Fruit fly (Drosophila melanogaster) whole organism, embryonic: Measurements from ENCODE around the gene CG7264.

ENCODE experiments used
- Atf3 ChIP-seq: fragments of 200-800 bp; sonication (Bioruptor generic); optimal IDR thresholded peaks from 3 replicates; lab custom pipeline; 2016; ENCODE audit warnings: missing biosample characterization, missing genetic modification characterization
- B-H1 ChIP-seq: fragments of 200-800 bp; sonication (Bioruptor generic); IDR thresholded peaks from 3 replicates; pipeline ENCODE4 v1.3.6; 2022; ENCODE audit warnings: missing biosample characterization, missing genetic modification characterization
- BEAF-32 ChIP-seq: fragments of 200-800 bp; sonication (Bioruptor generic); optimal IDR thresholded peaks from 3 replicates; lab custom pipeline; 2017; ENCODE audit warnings: missing biosample characterization, missing genetic modification characterization, mild to moderate bottlenecking, moderate library complexity, missing genetic modification reagents
- Blimp-1 ChIP-seq: fragments of 200-800 bp; sonication (Bioruptor generic); optimal IDR thresholded peaks from 3 replicates; lab custom pipeline; 2018; ENCODE audit warnings: missing biosample characterization, missing genetic modification characterization, mild to moderate bottlenecking, moderate library complexity, missing genetic modification reagents
- CG10147 ChIP-seq: fragments of 200-800 bp; sonication (Bioruptor generic); optimal IDR thresholded peaks from 2 replicates; lab custom pipeline; 2019; ENCODE audit warnings: missing biosample characterization, mild to moderate bottlenecking, missing genetic modification characterization, moderate library complexity
- CG10654 ChIP-seq: fragments of 200-800 bp; sonication (Bioruptor generic); optimal IDR thresholded peaks from 2 replicates; lab custom pipeline; 2016; ENCODE audit warnings: missing biosample characterization, missing genetic modification characterization
- CG12071 ChIP-seq: fragments of 200-800 bp; sonication (Bioruptor generic); optimal IDR thresholded peaks from 3 replicates; lab custom pipeline; 2018; ENCODE audit warnings: missing biosample characterization, mild to moderate bottlenecking, missing genetic modification characterization
- CG14667 ChIP-seq: fragments of 200-800 bp; sonication (Bioruptor generic); IDR thresholded peaks from 2 replicates; pipeline ENCODE4 v1.3.6; 2022; ENCODE audit warnings: missing biosample characterization, missing genetic modification characterization
- CG15073 ChIP-seq: fragments of 200-800 bp; sonication (Bioruptor generic); optimal IDR thresholded peaks from 2 replicates; lab custom pipeline; 2016; ENCODE audit warnings: missing biosample characterization, missing genetic modification characterization
- CG15269 ChIP-seq: fragments of 200-800 bp; sonication (Bioruptor generic); optimal IDR thresholded peaks from 2 replicates; lab custom pipeline; 2018; ENCODE audit warnings: missing biosample characterization, mild to moderate bottlenecking, missing genetic modification characterization, moderate library complexity
- CG17359 ChIP-seq: fragments of 200-800 bp; sonication (Bioruptor generic); optimal IDR thresholded peaks from 3 replicates; lab custom pipeline; 2018; ENCODE audit warnings: missing biosample characterization, mild to moderate bottlenecking, missing genetic modification characterization, moderate library complexity
- CG3163 ChIP-seq: fragments of 200-800 bp; sonication (Bioruptor generic); optimal IDR thresholded peaks from 3 replicates; lab custom pipeline; 2016; ENCODE audit warnings: missing biosample characterization, missing genetic modification characterization
- CG7987 ChIP-seq: fragments of 200-800 bp; sonication (Bioruptor generic); optimal IDR thresholded peaks from 2 replicates; lab custom pipeline; 2018; ENCODE audit warnings: missing biosample characterization, mild to moderate bottlenecking, missing genetic modification characterization, moderate library complexity
- CG9797 ChIP-seq: fragments of 200-800 bp; sonication (Bioruptor generic); optimal IDR thresholded peaks from 3 replicates; lab custom pipeline; 2018; ENCODE audit warnings: missing biosample characterization, mild to moderate bottlenecking, missing genetic modification characterization
- CG9876 ChIP-seq: fragments of 200-800 bp; sonication (Bioruptor generic); optimal IDR thresholded peaks from 2 replicates; lab custom pipeline; 2016; ENCODE audit warnings: missing biosample characterization, missing genetic modification characterization
- Dbx ChIP-seq: fragments of 200-800 bp; sonication (Bioruptor generic); IDR thresholded peaks from 3 replicates; pipeline ENCODE4 v1.3.6; 2022; ENCODE audit warnings: missing biosample characterization, missing genetic modification characterization
- Dip3 ChIP-seq: fragments of 200-800 bp; sonication (Bioruptor generic); optimal IDR thresholded peaks from 3 replicates; lab custom pipeline; 2016; ENCODE audit warnings: missing biosample characterization, missing genetic modification characterization
- Doc3 ChIP-seq: fragments of 200-800 bp; sonication (Bioruptor generic); IDR thresholded peaks from 3 replicates; pipeline ENCODE4 v1.3.6; 2022; ENCODE audit warnings: missing biosample characterization, missing genetic modification characterization; ENCODE audit not compliant: partially characterized antibody
- Dref ChIP-seq: fragments of 200-800 bp; sonication (Bioruptor generic); IDR thresholded peaks from 2 replicates; pipeline ENCODE4 v1.3.6; 2022; ENCODE audit warnings: missing biosample characterization, missing genetic modification characterization
- E2f2 ChIP-seq: fragments of 200-800 bp; sonication (Bioruptor generic); IDR thresholded peaks from 2 replicates; pipeline ENCODE4 v1.3.6; 2022; ENCODE audit warnings: missing biosample characterization, missing genetic modification characterization
- Hr39 ChIP-seq: fragments of >200 bp; optimal IDR thresholded peaks from 2 replicates; lab custom pipeline; 2017
- Sox102F ChIP-seq: fragments of 200-800 bp; sonication (Bioruptor generic); optimal IDR thresholded peaks from 2 replicates; lab custom pipeline; 2018; ENCODE audit warnings: missing biosample characterization, mild to moderate bottlenecking, missing genetic modification characterization, moderate library complexity
- Sry-δ ChIP-seq: fragments of 200-800 bp; sonication (Bioruptor generic); optimal IDR thresholded peaks from 2 replicates; lab custom pipeline; 2016; ENCODE audit warnings: missing biosample characterization, missing genetic modification characterization
- Ssrp ChIP-seq: fragments of 200-800 bp; sonication (Bioruptor generic); optimal IDR thresholded peaks from 2 replicates; lab custom pipeline; 2018; ENCODE audit warnings: missing biosample characterization, mild to moderate bottlenecking, missing genetic modification characterization, moderate library complexity
- ab ChIP-seq: fragments of 200-800 bp; sonication (Bioruptor generic); optimal IDR thresholded peaks from 2 replicates; lab custom pipeline; 2016; ENCODE audit warnings: missing biosample characterization, missing genetic modification characterization
- br ChIP-seq: fragments of >200 bp; optimal IDR thresholded peaks from 2 replicates; lab custom pipeline; 2017
- ci ChIP-seq: fragments of 200-800 bp; sonication (Bioruptor generic); IDR thresholded peaks from 3 replicates; pipeline ENCODE4 v1.3.6; 2022; ENCODE audit warnings: missing biosample characterization, missing genetic modification characterization
- da ChIP-seq: fragments of 200-800 bp; sonication (Bioruptor generic); optimal IDR thresholded peaks from 2 replicates; lab custom pipeline; 2016; ENCODE audit warnings: missing biosample characterization, missing genetic modification characterization
- danr ChIP-seq: fragments of 200-800 bp; sonication (Bioruptor generic); IDR thresholded peaks from 2 replicates; pipeline ENCODE4 v1.3.6; 2022; ENCODE audit warnings: missing biosample characterization, missing genetic modification characterization
- dmrt99B ChIP-seq: fragments of 200-800 bp; sonication (Bioruptor generic); optimal IDR thresholded peaks from 2 replicates; lab custom pipeline; 2018; ENCODE audit warnings: missing biosample characterization, mild to moderate bottlenecking, missing genetic modification characterization, moderate library complexity
- emc ChIP-seq: fragments of 200-800 bp; sonication (Bioruptor generic); optimal IDR thresholded peaks from 2 replicates; lab custom pipeline; 2016; ENCODE audit warnings: missing biosample characterization, missing genetic modification characterization
- ems ChIP-seq: fragments of 200-800 bp; sonication (Bioruptor generic); optimal IDR thresholded peaks from 3 replicates; lab custom pipeline; 2016; ENCODE audit warnings: missing biosample characterization, missing genetic modification characterization
- ewg ChIP-seq: fragments of 200-800 bp; sonication (Bioruptor generic); optimal IDR thresholded peaks from 3 replicates; lab custom pipeline; 2017; ENCODE audit warnings: mild to moderate bottlenecking, missing biosample characterization, missing genetic modification reagents, missing genetic modification characterization
- fd3F ChIP-seq: fragments of 200-800 bp; sonication (Bioruptor generic); optimal IDR thresholded peaks from 2 replicates; lab custom pipeline; 2018; ENCODE audit warnings: missing biosample characterization, mild to moderate bottlenecking, missing genetic modification characterization, moderate library complexity
- fd64A ChIP-seq: fragments of 200-800 bp; sonication (Bioruptor generic); optimal IDR thresholded peaks from 3 replicates; lab custom pipeline; 2018; ENCODE audit warnings: missing biosample characterization, mild to moderate bottlenecking, missing genetic modification characterization
- jing ChIP-seq: fragments of 200-800 bp; sonication (Bioruptor generic); optimal IDR thresholded peaks from 2 replicates; lab custom pipeline; 2018; ENCODE audit warnings: missing biosample characterization, mild to moderate bottlenecking, missing genetic modification characterization
- lov ChIP-seq, 2 experiments: fragments of 200-800 bp in 1 of 2; fragments of >200 bp in 1 of 2; sonication (Bioruptor generic) in 1 of 2; IDR thresholded peaks in 1 of 2; optimal IDR thresholded peaks in 1 of 2; 2 replicates in 1 of 2; 3 replicates in 1 of 2; pipeline versions ENCODE4 v1.3.6 to Lab custom; 2017 to 2022; ENCODE audit warnings: missing biosample characterization in 1 of 2, missing genetic modification characterization in 1 of 2
- org-1 ChIP-seq: fragments of 200-800 bp; sonication (Bioruptor generic); optimal IDR thresholded peaks from 2 replicates; lab custom pipeline; 2017; ENCODE audit warnings: missing biosample characterization, missing genetic modification characterization
- peb ChIP-seq: fragments of 200-800 bp; sonication (Bioruptor generic); IDR thresholded peaks from 2 replicates; pipeline ENCODE4 v1.3.6; 2022; ENCODE audit warnings: missing biosample characterization, missing genetic modification characterization
- pita ChIP-seq: fragments of 200-800 bp; sonication (Bioruptor generic); optimal IDR thresholded peaks from 2 replicates; lab custom pipeline; 2017; ENCODE audit warnings: missing biosample characterization, mild to moderate bottlenecking, missing genetic modification characterization
- run ChIP-seq: fragments of 200-800 bp; sonication (Bioruptor generic); optimal IDR thresholded peaks from 3 replicates; lab custom pipeline; 2018; ENCODE audit warnings: missing biosample characterization, mild to moderate bottlenecking, missing genetic modification characterization
- sens ChIP-seq: fragments of 200-800 bp; sonication (Bioruptor generic); peaks from one replicate; lab custom pipeline; 2016; ENCODE audit warnings: missing biosample characterization, missing genetic modification characterization
- sim ChIP-seq: fragments of 200-800 bp; sonication (Bioruptor generic); IDR thresholded peaks from 2 replicates; pipeline ENCODE4 v1.3.6; 2022; ENCODE audit warnings: missing biosample characterization, missing genetic modification characterization
- slbo ChIP-seq: fragments of 200-800 bp; sonication (Bioruptor generic); IDR thresholded peaks from 2 replicates; pipeline ENCODE4 v1.3.6; 2022; ENCODE audit warnings: missing biosample characterization, missing genetic modification characterization
- so ChIP-seq: fragments of 200-800 bp; sonication (Bioruptor generic); IDR thresholded peaks from 3 replicates; pipeline ENCODE4 v1.3.6; 2022; ENCODE audit warnings: missing biosample characterization, missing genetic modification characterization
- tna ChIP-seq: fragments of 200-800 bp; sonication (Bioruptor generic); IDR thresholded peaks from 2 replicates; pipeline ENCODE4 v1.3.6; 2022; ENCODE audit warnings: missing biosample characterization, missing genetic modification characterization; ENCODE audit not compliant: partially characterized antibody
- usp ChIP-seq: fragments of >200 bp; optimal IDR thresholded peaks from 2 replicates; lab custom pipeline; 2017; ENCODE audit warnings: missing biosample characterization, missing genetic modification characterization
- vnd ChIP-seq: fragments of 200-800 bp; sonication (Bioruptor generic); IDR thresholded peaks from 3 replicates; pipeline ENCODE4 v1.3.6; 2022; ENCODE audit warnings: missing biosample characterization, missing genetic modification characterization; ENCODE audit not compliant: partially characterized antibody
- wek ChIP-seq: fragments of 200-800 bp; sonication (Bioruptor generic); optimal IDR thresholded peaks from 3 replicates; lab custom pipeline; 2018; ENCODE audit warnings: missing biosample characterization, mild to moderate bottlenecking, missing genetic modification characterization, moderate library complexity
- zen2 ChIP-seq: fragments of 200-800 bp; sonication (Bioruptor generic); IDR thresholded peaks from 3 replicates; pipeline ENCODE4 v1.3.6; 2022; ENCODE audit warnings: missing biosample characterization, missing genetic modification characterization; ENCODE audit not compliant: partially characterized antibody
- zfh1 ChIP-seq: fragments of 200-800 bp; sonication (Bioruptor generic); IDR thresholded peaks from 3 replicates; pipeline ENCODE4 v1.3.6; 2022; ENCODE audit warnings: missing biosample characterization, missing genetic modification characterization

The CG7264 gene

dm6 chr3L:11825560-11826153 is 3.2 kb upstream of the CG7264 start, which contains the start of gene CG32095 (continued):
- no peak for TF ChIP-seq lov (optimal IDR thresholded peaks at IDR 0.05; lab: Kevin White, UChicago)
- TF ChIP-seq lov (GFP tag; IDR thresholded peaks at IDR 0.05; lab: Robert Waterston, UW): no peak
- TF ChIP-seq CG10654 (GFP tag; lab: Kevin White, UChicago): no peak
- TF ChIP-seq jing (GFP tag; lab: Kevin White, UChicago): no peak
- no peak for TF ChIP-seq usp (GFP tag; lab: Kevin White, UChicago)
- no peak for TF ChIP-seq CG3163 (GFP tag; lab: Kevin White, UChicago)
- TF ChIP-seq CG14667 (GFP tag; lab: Robert Waterston, UW): no peak
- no peak for TF ChIP-seq danr
- TF ChIP-seq Doc3 (GFP tag; lab: Robert Waterston, UW): peak; percentile 80
- no peak for TF ChIP-seq CG12071 (GFP tag; lab: Kevin White, UChicago)
- no peak for TF ChIP-seq CG7987 (GFP tag; lab: Kevin White, UChicago)
- no peak for TF ChIP-seq Sox102F (GFP tag; lab: Kevin White, UChicago)
- TF ChIP-seq vnd (GFP tag; lab: Robert Waterston, UW): peak; percentile 66; the same call in 2 of the 3 replicates
- TF ChIP-seq dmrt99B (tag; lab: Kevin White, UChicago): no peak
- TF ChIP-seq so (GFP tag; lab: Robert Waterston, UW): no peak
- no peak for TF ChIP-seq Hr39 (lab: Kevin White, UChicago)
- no peak for TF ChIP-seq Ssrp (tag; lab: Kevin White, UChicago)
- no peak for TF ChIP-seq ci (GFP tag; lab: Robert Waterston, UW)
- TF ChIP-seq Sry-δ (GFP tag; lab: Kevin White, UChicago): peak; percentile 77
- TF ChIP-seq Dref (GFP tag; lab: Robert Waterston, UW): peak; percentile 74
- TF ChIP-seq Blimp-1 (GFP tag; lab: Kevin White, UChicago): no peak
- no peak for TF ChIP-seq CG15269 (tag; lab: Kevin White, UChicago)
- TF ChIP-seq B-H1 (GFP tag; lab: Robert Waterston, UW): no peak
- TF ChIP-seq sens: no peak
- TF ChIP-seq Dbx (GFP tag; lab: Robert Waterston, UW): no peak
- no peak for TF ChIP-seq CG17359 (tag; lab: Kevin White, UChicago)
- TF ChIP-seq run (tag; lab: Kevin White, UChicago): no peak
- no peak for TF ChIP-seq da (GFP tag; lab: Kevin White, UChicago)
- TF ChIP-seq Atf3 (GFP tag; lab: Kevin White, UChicago): no peak
- TF ChIP-seq wek (GFP tag; lab: Kevin White, UChicago): no peak
- TF ChIP-seq CG9876 (GFP tag; lab: Kevin White, UChicago): no peak
- peak; percentile 54 for TF ChIP-seq E2f2 (GFP tag; lab: Robert Waterston, UW)
- TF ChIP-seq fd64A: no peak
- TF ChIP-seq pita (GFP tag; lab: Kevin White, UChicago): no peak
- TF ChIP-seq CG15073 (GFP tag; lab: Kevin White, UChicago): no peak
- no peak for TF ChIP-seq org-1 (GFP tag; lab: Kevin White, UChicago)
- TF ChIP-seq sim (GFP tag; lab: Robert Waterston, UW): no peak
- no peak for TF ChIP-seq Dip3 (GFP tag; lab: Kevin White, UChicago)
- no peak for TF ChIP-seq zfh1 (GFP tag; lab: Robert Waterston, UW)
- no peak for TF ChIP-seq ab (GFP tag; lab: Kevin White, UChicago)
- TF ChIP-seq CG10147 (GFP tag; lab: Kevin White, UChicago): no peak
- peak; percentile 80 for TF ChIP-seq BEAF-32 (GFP tag; lab: Kevin White, UChicago)
- no peak for TF ChIP-seq ewg (GFP tag; lab: Kevin White, UChicago)
- no peak for TF ChIP-seq fd3F (GFP tag; lab: Kevin White, UChicago)
- no peak for TF ChIP-seq emc (GFP tag; lab: Kevin White, UChicago)
- no peak for TF ChIP-seq br (lab: Kevin White, UChicago)
- peak; percentile 75 for TF ChIP-seq zen2 (GFP tag; lab: Robert Waterston, UW)
- no peak for TF ChIP-seq peb (GFP tag; lab: Robert Waterston, UW)
- no peak for TF ChIP-seq slbo (GFP tag; lab: Robert Waterston, UW)
- peak; percentile 48; the same call in 1 of the 2 replicates for TF ChIP-seq tna (GFP tag; lab: Robert Waterston, UW)
- TF ChIP-seq ems (GFP tag; lab: Kevin White, UChicago): no peak
- no peak for TF ChIP-seq CG9797 (GFP tag; lab: Kevin White, UChicago)
